Worm (Caenorhabditis elegans): ENCODE data around the gene fkb-4.

Gene fkb-4

DNA sequence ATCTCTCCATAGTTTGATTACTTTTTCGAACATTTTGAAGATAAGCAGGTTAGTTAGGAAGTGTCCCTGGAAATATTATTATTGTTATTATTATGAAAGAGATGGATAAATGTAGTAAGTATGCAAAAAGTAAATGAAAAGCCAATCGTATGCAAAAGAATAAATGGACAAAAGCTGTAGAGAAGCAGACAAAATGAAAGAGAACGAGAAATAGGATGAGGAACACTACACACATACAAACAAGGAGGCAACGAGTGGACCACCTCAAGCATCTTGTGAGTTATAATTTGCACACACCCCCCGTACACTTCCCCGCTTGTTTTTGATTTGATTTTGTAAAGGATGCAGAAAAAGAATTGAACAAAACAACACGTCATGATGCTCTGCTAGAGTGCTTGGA lies 24.2 kb upstream of the fkb-4 start, which contains the start of gene ZC443.2:
TSS of gene ZC443.2 (minus strand) at position 67 of the 400 bp plus-strand sequence.
- TF ChIP-seq hmg-1.2 (GFP tag; IDR thresholded peaks at IDR 0.05), result no peak
- TF ChIP-seq K12H6.12 (tag; optimal IDR thresholded peaks at IDR 0.05), result no peak
- TF ChIP-seq F10E7.11 (tag; optimal IDR thresholded peaks at IDR 0.05), result no peak
- peak; percentile 47 for TF ChIP-seq ceh-27 (GFP tag; optimal IDR thresholded peaks at IDR 0.05)
- no peak for TF ChIP-seq somi-1 (GFP tag; optimal IDR thresholded peaks at IDR 0.05)
- no peak for TF ChIP-seq dpff-1 (tag; optimal IDR thresholded peaks at IDR 0.05)

DNA sequence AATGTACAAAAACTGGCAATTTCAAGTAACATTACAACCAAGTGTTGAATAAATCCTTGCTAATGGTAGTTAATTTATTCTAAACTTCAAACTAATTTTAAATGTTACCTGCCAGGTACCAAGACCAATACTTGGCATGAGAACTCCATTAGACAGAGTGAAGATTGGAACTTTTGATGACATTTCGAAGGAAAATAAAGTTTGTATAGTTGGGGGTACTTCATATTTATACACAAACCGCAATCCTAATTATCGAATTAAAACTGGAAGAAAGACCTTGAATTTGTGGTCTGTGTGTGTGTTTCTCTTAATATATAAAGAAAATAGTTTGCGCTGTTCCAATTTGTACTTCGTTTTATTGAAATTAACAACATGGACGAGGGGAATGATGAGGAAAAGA lies 22.9 kb upstream of the fkb-4 start, which contains the start of gene ZC443.1:
TSS of gene ZC443.1 (minus strand) at position 205 of the 400 bp plus-strand sequence.
- TF ChIP-seq cebp-2 (GFP tag; IDR thresholded peaks at IDR 0.05) (no peak), unc-62 (GFP tag; optimal IDR thresholded peaks at IDR 0.05) (no peak), cebp-1 (GFP tag; IDR thresholded peaks at IDR 0.05) (no peak), cebp-1 (tag; optimal IDR thresholded peaks at IDR 0.05) (no peak)

DNA sequence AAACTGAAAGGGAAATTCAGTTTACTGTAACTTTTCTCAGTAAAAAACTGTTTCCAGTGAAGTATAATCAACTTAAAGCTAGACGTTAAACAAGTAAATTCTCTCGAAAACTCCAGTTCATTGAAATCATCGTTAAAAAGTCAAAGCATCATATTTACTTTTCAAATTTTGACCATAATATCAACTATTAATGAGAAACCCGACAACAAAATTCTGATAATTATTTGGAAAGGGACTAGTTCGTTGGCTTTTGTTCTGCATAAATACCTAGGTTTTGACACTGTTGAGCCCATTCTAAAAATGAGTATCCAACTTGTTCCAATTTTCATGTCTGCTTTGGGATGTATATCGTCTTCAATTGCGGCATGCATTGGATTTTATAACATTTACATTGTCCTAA lies 19.3 kb upstream of the fkb-4 start, which contains the start of gene ZC443.7:
TSS of gene ZC443.7 (plus strand) at position 301 of the 400 bp plus-strand sequence.
- no peak for TF ChIP-seq snpc-1.1 (tag; optimal IDR thresholded peaks at IDR 0.05; ENCODE audit: insufficient read depth)
- no peak for TF ChIP-seq athp-1 (tag; optimal IDR thresholded peaks at IDR 0.05)
- TF ChIP-seq K12H6.12 (tag; optimal IDR thresholded peaks at IDR 0.05), result no peak
- TF ChIP-seq egl-44 (GFP tag; IDR thresholded peaks at IDR 0.05), result no peak
- no peak for TF ChIP-seq aptf-2 (GFP tag; conservative IDR thresholded peaks at IDR 0.05)
- TF ChIP-seq mel-28 (tag; optimal IDR thresholded peaks at IDR 0.05; ENCODE audit: borderline replicate concordance), result no peak
- TF ChIP-seq mes-4 (tag; optimal IDR thresholded peaks at IDR 0.05), result no peak

- TF ChIP-seq D2030.7 (GFP tag; IDR thresholded peaks at IDR 0.05) (no peak), ztf-28 (GFP tag; IDR thresholded peaks at IDR 0.05) (no peak), rpc-1 (optimal IDR thresholded peaks at IDR 0.05) (no peak), rpc-1 (tag; optimal IDR thresholded peaks at IDR 0.05) (no peak)
Observed at ce11 chrV:12803274-12803673, 16.3 kb upstream of the fkb-4 start, which contains the start of gene srbc-45. Gene srbc-45, plus strand, starts transcription at chrV:12803574.

DNA sequence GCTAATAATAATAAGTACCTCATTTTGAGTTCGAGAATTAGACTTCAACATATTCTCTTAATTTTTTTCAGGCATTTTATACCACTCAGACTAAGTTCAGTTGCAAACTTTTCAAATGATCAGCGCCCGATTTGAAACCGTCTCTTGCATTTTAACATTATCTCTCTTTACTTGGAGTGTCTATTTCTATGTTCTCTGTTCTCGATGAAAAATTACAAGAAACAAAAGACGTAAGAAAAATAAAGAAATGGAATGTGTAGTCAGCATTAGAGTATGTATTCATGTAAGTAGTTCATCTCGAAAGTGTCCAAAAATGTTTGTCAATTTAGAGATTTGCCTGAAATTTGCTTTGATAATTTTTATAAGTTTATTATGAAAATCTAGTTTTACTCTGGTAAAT lies 13.2 kb upstream of the fkb-4 start, which contains the start of gene ugt-3:
TSS of gene ugt-3 (minus strand) at position 101 of the 400 bp plus-strand sequence.
- no peak for TF ChIP-seq dox-1 (GFP tag; IDR thresholded peaks at IDR 0.05)
- no peak for TF ChIP-seq Y56A3A.18 (GFP tag; IDR thresholded peaks at IDR 0.05)
- TF ChIP-seq F39B2.1 (GFP tag; IDR thresholded peaks at IDR 0.05), result no peak
- TF ChIP-seq Y53F4B.3 (GFP tag; IDR thresholded peaks at IDR 0.05), result no peak
- TF ChIP-seq D2030.7 (GFP tag; IDR thresholded peaks at IDR 0.05), result no peak
- TF ChIP-seq snpc-4 (GFP tag; optimal IDR thresholded peaks at IDR 0.05), result no peak
- no peak for TF ChIP-seq snpc-4 (tag; optimal IDR thresholded peaks at IDR 0.05)
- no peak for TF ChIP-seq ekl-4 (GFP tag; IDR thresholded peaks at IDR 0.05)
- no peak for TF ChIP-seq attf-6 (GFP tag; IDR thresholded peaks at IDR 0.05)

- TF ChIP-seq lin-54 (GFP tag; optimal IDR thresholded peaks at IDR 0.05), result no peak
- no peak for TF ChIP-seq F49E8.2 (tag; optimal IDR thresholded peaks at IDR 0.05; ENCODE audit: insufficient read depth)
- TF ChIP-seq nhr-179 (tag; optimal IDR thresholded peaks at IDR 0.05), result no peak
- no peak for TF ChIP-seq fkh-3 (tag; optimal IDR thresholded peaks at IDR 0.05)
- no peak for TF ChIP-seq F22D6.2 (tag; optimal IDR thresholded peaks at IDR 0.05)
- TF ChIP-seq let-607 (tag; optimal IDR thresholded peaks at IDR 0.05), result no peak
- no peak for TF ChIP-seq K11D2.4 (GFP tag; IDR thresholded peaks at IDR 0.05)
- TF ChIP-seq K12H6.12 (tag; optimal IDR thresholded peaks at IDR 0.05), result no peak
- TF ChIP-seq ekl-4 (GFP tag; IDR thresholded peaks at IDR 0.05), result no peak
- TF ChIP-seq aptf-3 (GFP tag; IDR thresholded peaks at IDR 0.05), result no peak
- TF ChIP-seq lsl-1 (GFP tag; optimal IDR thresholded peaks at IDR 0.05), result no peak
- no peak for TF ChIP-seq ztf-25 (GFP tag; IDR thresholded peaks at IDR 0.05)
- no peak for TF ChIP-seq ceh-58 (GFP tag; IDR thresholded peaks at IDR 0.05)
- TF ChIP-seq F57A8.1 (GFP tag; optimal IDR thresholded peaks at IDR 0.05), result no peak
- TF ChIP-seq F57C9.4 (tag; optimal IDR thresholded peaks at IDR 0.05), result no peak
- TF ChIP-seq snpc-4 (GFP tag; optimal IDR thresholded peaks at IDR 0.05), result no peak
- TF ChIP-seq snpc-4 (tag; optimal IDR thresholded peaks at IDR 0.05), result no peak
- TF ChIP-seq C06A6.2 (GFP tag; conservative IDR thresholded peaks at IDR 0.05), result no peak
Observed at ce11 chrV:12797992-12798391, 11.1 kb upstream of the fkb-4 start, which contains the start of gene ugt-6. Gene ugt-6, minus strand, starts transcription at chrV:12798224.

Measured in whole organism, young adult.